Worm (Caenorhabditis elegans) whole organism, L2 larva: ENCODE measurements around the gene C33A12.19.

ENCODE experiments used
- C34F6.9 ChIP-seq: fragments of 150-350 bp; optimal IDR thresholded peaks from 2 replicates; lab custom pipeline; 2014; ENCODE audit warnings: missing biosample characterization, missing genetic modification characterization
- F13H6.1 ChIP-seq: sonication (generic microtip); optimal IDR thresholded peaks from 2 replicates; lab custom pipeline; 2016; ENCODE audit warnings: missing genetic modification characterization, missing compliant biosample characterization
- R02D3.7 ChIP-seq: fragments of 150-350 bp; optimal IDR thresholded peaks from 2 replicates; lab custom pipeline; 2014; ENCODE audit warnings: missing biosample characterization, missing genetic modification characterization
- Y55F3AM.14 ChIP-seq: fragments of 200-800 bp; sonication (Bioruptor generic); optimal IDR thresholded peaks from 2 replicates; lab custom pipeline; 2018; ENCODE audit warnings: mild to moderate bottlenecking, missing genetic modification characterization, missing compliant biosample characterization
- ZK546.5 ChIP-seq: sonication (generic microtip); optimal IDR thresholded peaks from 2 replicates; lab custom pipeline; 2017; ENCODE audit warnings: missing biosample characterization, missing genetic modification characterization
- alr-1 ChIP-seq: fragments of 150-350 bp; optimal IDR thresholded peaks from 2 replicates; lab custom pipeline; 2014; ENCODE audit warnings: missing biosample characterization, missing genetic modification characterization
- aly-2 ChIP-seq: fragments of 150-350 bp; optimal IDR thresholded peaks from 2 replicates; lab custom pipeline; 2014; ENCODE audit warnings: missing biosample characterization, missing genetic modification characterization
- ama-1 ChIP-seq: fragments of 150-350 bp; optimal IDR thresholded peaks from 2 replicates; lab custom pipeline; 2018; ENCODE audit warnings: inconsistent platforms
- blmp-1 ChIP-seq: sonication (generic microtip); optimal IDR thresholded peaks from 2 replicates; lab custom pipeline; 2017; ENCODE audit warnings: missing genetic modification characterization, mild to moderate bottlenecking, missing compliant biosample characterization, antibody characterized with exemption, moderate library complexity; ENCODE audit not compliant: insufficient read depth
- ceh-16 ChIP-seq: fragments of 150-350 bp; optimal IDR thresholded peaks from 2 replicates; lab custom pipeline; 2014; ENCODE audit warnings: missing biosample characterization, missing genetic modification characterization
- ceh-82 ChIP-seq: fragments of 150-350 bp; optimal IDR thresholded peaks from 2 replicates; lab custom pipeline; 2014; ENCODE audit warnings: missing biosample characterization, missing genetic modification characterization
- crh-2 ChIP-seq: sonication (generic microtip); optimal IDR thresholded peaks from 2 replicates; lab custom pipeline; 2017; ENCODE audit warnings: missing biosample characterization, missing genetic modification characterization
- dmd-4 ChIP-seq: sonication (generic microtip); optimal IDR thresholded peaks from 2 replicates; lab custom pipeline; 2017; ENCODE audit warnings: missing biosample characterization, missing genetic modification characterization
- egl-27 ChIP-seq: sonication (generic microtip); optimal IDR thresholded peaks from 3 replicates; lab custom pipeline; 2017; ENCODE audit warnings: missing biosample characterization, missing genetic modification reagents, missing genetic modification characterization
- elt-1 ChIP-seq: fragments of 150-350 bp; optimal IDR thresholded peaks from 2 replicates; lab custom pipeline; 2014; ENCODE audit warnings: missing biosample characterization, missing genetic modification characterization
- elt-3 ChIP-seq: sonication (generic microtip); optimal IDR thresholded peaks from 2 replicates; lab custom pipeline; 2017; ENCODE audit warnings: missing biosample characterization, missing genetic modification characterization
- fos-1 ChIP-seq: fragments of 150-350 bp; optimal IDR thresholded peaks from 2 replicates; lab custom pipeline; 2014; ENCODE audit warnings: missing biosample characterization, missing genetic modification characterization
- gmeb-1 ChIP-seq: fragments of 150-350 bp; optimal IDR thresholded peaks from 2 replicates; lab custom pipeline; 2014; ENCODE audit warnings: missing biosample characterization, missing genetic modification characterization
- lin-11 ChIP-seq: fragments of 150-350 bp; sonication (generic microtip); optimal IDR thresholded peaks from 2 replicates; lab custom pipeline; 2014; ENCODE audit warnings: missing biosample characterization, missing genetic modification characterization, inconsistent platforms, mixed read lengths
- lin-13 ChIP-seq: fragments of 150-350 bp; optimal IDR thresholded peaks from 2 replicates; lab custom pipeline; 2014; ENCODE audit warnings: missing biosample characterization, missing genetic modification reagents, missing genetic modification characterization
- lin-39 ChIP-seq: fragments of 150-350 bp; optimal IDR thresholded peaks from 2 replicates; lab custom pipeline; 2014; ENCODE audit warnings: missing biosample characterization, missing genetic modification reagents, missing genetic modification characterization
- lsy-2 ChIP-seq, 2 experiments: fragments of 150-350 bp in 1 of 2; sonication (generic microtip) in 1 of 2; optimal IDR thresholded peaks; 2 replicates each; lab custom pipeline; 2014 to 2017; ENCODE audit warnings: missing biosample characterization in 2 of 2, missing genetic modification characterization in 2 of 2
- mab-5 ChIP-seq: fragments of 150-350 bp; optimal IDR thresholded peaks from 2 replicates; lab custom pipeline; 2014; ENCODE audit warnings: missing biosample characterization, missing genetic modification characterization
- mbf-1 ChIP-seq: sonication (generic microtip); optimal IDR thresholded peaks from 2 replicates; lab custom pipeline; 2017; ENCODE audit warnings: missing biosample characterization, missing genetic modification characterization
- mdl-1 ChIP-seq, 2 experiments: fragments of 150-350 bp in 1 of 2; sonication (generic microtip) in 1 of 2; optimal IDR thresholded peaks; 2 replicates each; lab custom pipeline; 2017; ENCODE audit warnings: missing biosample characterization in 2 of 2, missing genetic modification characterization in 2 of 2
- nhr-10 ChIP-seq: sonication (generic microtip); optimal IDR thresholded peaks from 2 replicates; lab custom pipeline; 2017; ENCODE audit warnings: missing biosample characterization, missing genetic modification characterization
- nhr-11 ChIP-seq: fragments of 150-350 bp; optimal IDR thresholded peaks from 2 replicates; lab custom pipeline; 2014; ENCODE audit warnings: missing biosample characterization, missing genetic modification characterization
- nhr-12 ChIP-seq: fragments of 150-350 bp; optimal IDR thresholded peaks from 2 replicates; lab custom pipeline; 2014; ENCODE audit warnings: missing biosample characterization, missing genetic modification characterization
- nhr-129 ChIP-seq: fragments of 150-350 bp; optimal IDR thresholded peaks from 2 replicates; lab custom pipeline; 2014; ENCODE audit warnings: missing biosample characterization, missing genetic modification characterization
- nhr-21 ChIP-seq: fragments of 150-350 bp; optimal IDR thresholded peaks from 2 replicates; lab custom pipeline; 2014; ENCODE audit warnings: missing biosample characterization, missing genetic modification characterization
- nhr-23 ChIP-seq: fragments of 150-350 bp; optimal IDR thresholded peaks from 2 replicates; lab custom pipeline; 2014; ENCODE audit warnings: missing biosample characterization, missing genetic modification reagents, missing genetic modification characterization
- nhr-237 ChIP-seq: fragments of 150-350 bp; optimal IDR thresholded peaks from 2 replicates; lab custom pipeline; 2014; ENCODE audit warnings: missing biosample characterization, missing genetic modification characterization
- nhr-25 ChIP-seq: fragments of 150-350 bp; sonication (generic microtip); optimal IDR thresholded peaks from 3 replicates; lab custom pipeline; 2014; ENCODE audit warnings: missing biosample characterization, missing genetic modification characterization
- nhr-6 ChIP-seq: fragments of 150-350 bp; optimal IDR thresholded peaks from 2 replicates; lab custom pipeline; 2014; ENCODE audit warnings: missing biosample characterization, missing genetic modification characterization
- nhr-77 ChIP-seq: fragments of 150-350 bp; optimal IDR thresholded peaks from 2 replicates; lab custom pipeline; 2014; ENCODE audit warnings: missing biosample characterization, missing genetic modification characterization
- peb-1 ChIP-seq: fragments of 150-350 bp; optimal IDR thresholded peaks from 2 replicates; lab custom pipeline; 2014; ENCODE audit warnings: missing biosample characterization, missing genetic modification characterization
- sem-4 ChIP-seq: fragments of 150-350 bp; optimal IDR thresholded peaks from 2 replicates; lab custom pipeline; 2014; ENCODE audit warnings: missing biosample characterization, missing genetic modification reagents, missing genetic modification characterization
- skn-1 ChIP-seq: sonication (generic microtip); optimal IDR thresholded peaks from 2 replicates; lab custom pipeline; 2017; ENCODE audit warnings: missing biosample characterization, missing genetic modification characterization
- sma-3 ChIP-seq: sonication (generic microtip); optimal IDR thresholded peaks from 2 replicates; lab custom pipeline; 2016; ENCODE audit warnings: missing genetic modification reagents, missing genetic modification characterization, missing compliant biosample characterization
- sma-9 ChIP-seq, 2 experiments: fragments of 150-350 bp in 1 of 2; sonication (generic microtip) in 1 of 2; optimal IDR thresholded peaks; 2 replicates each; lab custom pipeline; 2014 to 2016; ENCODE audit warnings: missing genetic modification characterization in 2 of 2, mild to moderate bottlenecking in 1 of 2, missing biosample characterization in 1 of 2, missing compliant biosample characterization in 1 of 2, missing genetic modification reagents in 1 of 2, moderate library complexity in 1 of 2
- snpc-4 ChIP-seq: fragments of 150-350 bp; optimal IDR thresholded peaks from 2 replicates; lab custom pipeline; 2014; ENCODE audit warnings: missing biosample characterization, missing genetic modification characterization
- unc-39 ChIP-seq: fragments of 150-350 bp; optimal IDR thresholded peaks from 2 replicates; lab custom pipeline; 2014; ENCODE audit warnings: missing biosample characterization, missing genetic modification characterization
- unc-55 ChIP-seq: fragments of 150-350 bp; sonication (generic microtip); optimal IDR thresholded peaks from 3 replicates; lab custom pipeline; 2014; ENCODE audit warnings: missing biosample characterization, missing genetic modification reagents, missing genetic modification characterization
- unc-62 ChIP-seq: fragments of 150-350 bp; optimal IDR thresholded peaks from 2 replicates; lab custom pipeline; 2014; ENCODE audit warnings: missing biosample characterization, missing genetic modification reagents, missing genetic modification characterization
- zag-1 ChIP-seq: fragments of 150-350 bp; optimal IDR thresholded peaks from 2 replicates; lab custom pipeline; 2014; ENCODE audit warnings: missing biosample characterization, missing genetic modification characterization
- ztf-1 ChIP-seq: fragments of 200-800 bp; sonication (Bioruptor generic); conservative IDR thresholded peaks from 2 replicates; pipeline ENCODE4 v1.3.6; 2022; ENCODE audit warnings: missing genetic modification characterization, missing compliant biosample characterization
- ztf-11 ChIP-seq: sonication (generic microtip); optimal IDR thresholded peaks from 2 replicates; lab custom pipeline; 2017; ENCODE audit warnings: missing biosample characterization, missing genetic modification characterization
- ztf-4 ChIP-seq: fragments of 150-350 bp; optimal IDR thresholded peaks from 2 replicates; lab custom pipeline; 2014; ENCODE audit warnings: missing biosample characterization, missing genetic modification characterization

C33A12.19 gene

DNA sequence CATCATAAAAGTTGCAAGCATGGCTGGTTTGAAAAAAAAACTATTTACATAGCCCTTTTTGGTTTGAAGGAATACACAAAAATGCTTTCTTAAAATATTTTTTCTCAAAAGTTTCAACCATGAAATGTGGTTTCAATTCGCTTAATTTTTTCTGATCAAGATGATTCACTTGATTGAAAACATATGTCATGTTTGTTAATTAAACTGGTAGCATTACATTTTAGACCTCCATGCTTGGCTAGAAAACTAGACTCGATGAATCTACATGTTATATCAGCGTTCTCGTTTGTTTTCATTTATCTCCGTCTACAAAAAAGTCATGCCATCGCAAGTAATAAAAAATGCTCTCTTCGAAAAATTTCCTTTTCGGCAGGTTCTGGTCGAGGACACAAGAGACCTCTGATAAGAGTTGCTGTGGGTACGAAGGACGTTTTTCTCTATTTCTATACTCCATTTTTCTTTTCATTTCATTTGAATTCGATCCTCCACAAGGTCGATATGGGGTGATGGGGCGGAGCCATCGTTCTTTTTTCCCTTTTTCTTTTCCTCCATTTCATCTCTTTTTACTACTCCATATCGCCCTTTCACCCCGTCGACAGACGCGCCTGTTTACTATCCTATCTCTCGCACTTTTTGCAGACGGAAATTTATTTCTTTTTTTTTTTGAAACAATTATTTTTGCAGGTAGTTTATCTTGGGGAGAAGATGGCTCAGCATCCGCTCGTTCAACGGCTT lies 9.1 kb downstream of the C33A12.19 start, which contains the start of gene elo-1:
elo-1 (plus strand) TSS at position 685 of the 735 bp plus-strand sequence.
- TF ChIP-seq nhr-6 (peak; percentile 12), alr-1 (tag; lab: Kevin White, UChicago) (no peak), sma-3 (GFP tag; lab: Kevin White, UChicago) (peak; percentile 61), lin-39 (tag; lab: Kevin White, UChicago) (no peak), ztf-1 (GFP tag; lab: Robert Waterston, UW) (no peak), mbf-1 (tag; lab: Kevin White, UChicago) (no peak), nhr-129 (tag; lab: Kevin White, UChicago) (peak; percentile 30), unc-55 (GFP tag; lab: Kevin White, UChicago) (no peak), elt-3 (no peak), F13H6.1 (tag; lab: Kevin White, UChicago) (peak; percentile 42), nhr-77 (tag; lab: Kevin White, UChicago) (no peak), lin-11 (tag; lab: Kevin White, UChicago) (no peak), zag-1 (tag; lab: Kevin White, UChicago) (no peak), nhr-11 (tag; lab: Kevin White, UChicago) (no peak), lin-13 (GFP tag; lab: Kevin White, UChicago) (peak; percentile 28), nhr-10 (no peak), blmp-1 (tag; lab: Kevin White, UChicago) (peak; percentile 82), elt-1 (tag; lab: Kevin White, UChicago) (no peak), nhr-237 (tag; lab: Kevin White, UChicago) (no peak), nhr-23 (tag; lab: Kevin White, UChicago) (no peak), gmeb-1 (peak; percentile 57), lsy-2 (tag; optimal IDR thresholded peaks at IDR 0.05; lab: Kevin White, UChicago) (peak in 1 of 2 experiments; percentile 16), C34F6.9 (no peak), nhr-25 (tag; lab: Kevin White, UChicago) (peak; percentile 34), nhr-12 (tag; lab: Kevin White, UChicago) (no peak), mdl-1 (tag; optimal IDR thresholded peaks at IDR 0.05; lab: Kevin White, UChicago) (no peak), crh-2 (peak; percentile 64), Y55F3AM.14 (GFP tag; lab: Kevin White, UChicago) (no peak), R02D3.7 (tag; lab: Kevin White, UChicago) (no peak), unc-39 (tag; lab: Kevin White, UChicago) (no peak), sma-9 (GFP tag; optimal IDR thresholded peaks at IDR 0.05; lab: Kevin White, UChicago) (peak; percentile 69), sma-9 (tag; optimal IDR thresholded peaks at IDR 0.05; lab: Kevin White, UChicago) (no peak), ztf-11 (tag; lab: Kevin White, UChicago) (no peak), skn-1 (tag; lab: Kevin White, UChicago) (no peak), aly-2 (tag; lab: Kevin White, UChicago) (no peak), sem-4 (tag; lab: Kevin White, UChicago) (no peak), dmd-4 (no peak), ztf-4 (no peak), ZK546.5 (tag; lab: Kevin White, UChicago) (no peak), fos-1 (peak; percentile 80), ceh-82 (tag; lab: Kevin White, UChicago) (no peak), ceh-16 (tag; lab: Kevin White, UChicago) (no peak), snpc-4 (tag; lab: Kevin White, UChicago) (no peak), unc-62 (GFP tag; lab: Kevin White, UChicago) (no peak), peb-1 (no peak), ama-1 (lab: Kevin White, UChicago) (no peak), egl-27 (tag; lab: Kevin White, UChicago) (peak; percentile 27), mab-5 (tag; lab: Kevin White, UChicago) (no peak), nhr-21 (no peak)
